Worm (Caenorhabditis elegans) whole organism, L1 larva: ENCODE measurements around the gene T12G3.6.

Experiments used
- C16A3.4 ChIP-seq: fragments of 150-350 bp; optimal IDR thresholded peaks from 2 replicates; lab custom pipeline; 2014; ENCODE audit warnings: missing biosample characterization, missing genetic modification characterization
- C34B4.2 ChIP-seq: sonication (generic microtip); optimal IDR thresholded peaks from 2 replicates; lab custom pipeline; 2017; ENCODE audit warnings: mild to moderate bottlenecking, missing genetic modification characterization, missing compliant biosample characterization
- aly-2 ChIP-seq: fragments of 150-350 bp; optimal IDR thresholded peaks from 2 replicates; lab custom pipeline; 2014; ENCODE audit warnings: missing biosample characterization, missing genetic modification characterization
- ama-1 ChIP-seq: fragments of 150-350 bp; optimal IDR thresholded peaks from 2 replicates; lab custom pipeline; 2014
- blmp-1 ChIP-seq: fragments of 150-350 bp; optimal IDR thresholded peaks from 2 replicates; lab custom pipeline; 2014; ENCODE audit warnings: missing biosample characterization, missing genetic modification characterization
- ceh-63 ChIP-seq: fragments of 200-800 bp; sonication (Bioruptor generic); optimal IDR thresholded peaks from 2 replicates; lab custom pipeline; 2018; ENCODE audit warnings: mild to moderate bottlenecking, missing genetic modification characterization, missing compliant biosample characterization
- ceh-82 ChIP-seq, 3 experiments: fragments of 150-350 bp in 1 of 3; sonication (generic microtip) in 2 of 3; optimal IDR thresholded peaks; 2 replicates each; lab custom pipeline; 2014 to 2017; ENCODE audit warnings: missing biosample characterization in 3 of 3, missing genetic modification characterization in 3 of 3
- dpl-1 ChIP-seq, 3 experiments: fragments of 150-350 bp in 2 of 3; sonication (generic microtip) in 1 of 3; optimal IDR thresholded peaks; 2 replicates each; lab custom pipeline; 2014 to 2017; ENCODE audit warnings: missing biosample characterization in 3 of 3, missing genetic modification characterization in 3 of 3, missing genetic modification reagents in 3 of 3
- dsc-1 ChIP-seq: sonication (generic microtip); optimal IDR thresholded peaks from 2 replicates; lab custom pipeline; 2016; ENCODE audit warnings: mild to moderate bottlenecking, missing genetic modification characterization, missing compliant biosample characterization
- efl-1 ChIP-seq, 4 experiments: fragments of 150-350 bp; optimal IDR thresholded peaks in 3 of 4; peaks in 1 of 4; 1 replicate in 1 of 4; 2 replicates in 3 of 4; lab custom pipeline; 2014; ENCODE audit warnings: missing biosample characterization in 2 of 4, missing genetic modification characterization in 2 of 4, missing genetic modification reagents in 2 of 4
- egl-13 ChIP-seq: sonication (generic microtip); optimal IDR thresholded peaks from 2 replicates; lab custom pipeline; 2016; ENCODE audit warnings: missing genotype, missing genetic modification reagents, missing genetic modification characterization, missing compliant biosample characterization
- egl-27 ChIP-seq, 2 experiments: fragments of 150-350 bp in 1 of 2; sonication (generic microtip); optimal IDR thresholded peaks; 3 replicates each; lab custom pipeline; 2017 to 2018; ENCODE audit warnings: missing biosample characterization in 2 of 2, missing genetic modification characterization in 2 of 2, missing genetic modification reagents in 2 of 2
- elt-2 ChIP-seq: sonication (generic microtip); optimal IDR thresholded peaks from 2 replicates; lab custom pipeline; 2016; ENCODE audit warnings: missing genetic modification characterization, mild to moderate bottlenecking, inconsistent platforms, missing compliant biosample characterization, missing genetic modification reagents
- elt-3 ChIP-seq, 6 experiments: fragments of 150-350 bp in 1 of 6; sonication (generic microtip); optimal IDR thresholded peaks; 2 replicates each; lab custom pipeline; 2017 to 2018; ENCODE audit warnings: missing biosample characterization in 6 of 6, missing genetic modification characterization in 6 of 6, inconsistent platforms in 1 of 6
- lin-14 ChIP-seq: fragments of 200-800 bp; sonication (Bioruptor generic); optimal IDR thresholded peaks from 2 replicates; lab custom pipeline; 2018; ENCODE audit warnings: mild to moderate bottlenecking, missing genetic modification characterization, moderate library complexity, missing compliant biosample characterization
- lin-35 ChIP-seq, 2 experiments: fragments of 150-350 bp; optimal IDR thresholded peaks; 2 replicates each; lab custom pipeline; 2014; ENCODE audit warnings: missing biosample characterization in 2 of 2, missing genetic modification characterization in 2 of 2, missing genetic modification reagents in 2 of 2
- lsy-2 ChIP-seq, 2 experiments: fragments of 150-350 bp; optimal IDR thresholded peaks; 2 replicates each; lab custom pipeline; 2014; ENCODE audit warnings: missing biosample characterization in 2 of 2, missing genetic modification characterization in 2 of 2
- mdl-1 ChIP-seq, 2 experiments: fragments of 150-350 bp; optimal IDR thresholded peaks; 2 replicates each; lab custom pipeline; 2014 to 2017; ENCODE audit warnings: missing biosample characterization in 2 of 2, missing genetic modification characterization in 2 of 2, inconsistent platforms in 1 of 2
- mep-1 ChIP-seq: fragments of 150-350 bp; optimal IDR thresholded peaks from 2 replicates; lab custom pipeline; 2014; ENCODE audit warnings: missing biosample characterization, missing genetic modification characterization
- nhr-11 ChIP-seq: fragments of 150-350 bp; optimal IDR thresholded peaks from 2 replicates; lab custom pipeline; 2014; ENCODE audit warnings: missing biosample characterization, missing genetic modification characterization
- nhr-19 ChIP-seq: fragments of 200-800 bp; sonication (Bioruptor generic); conservative IDR thresholded peaks from 2 replicates; pipeline ENCODE4 v1.3.6; 2022; ENCODE audit warnings: missing genetic modification characterization, missing compliant biosample characterization
- nhr-47 ChIP-seq: sonication (generic microtip); optimal IDR thresholded peaks from 2 replicates; lab custom pipeline; 2016; ENCODE audit warnings: mild to moderate bottlenecking, missing genetic modification characterization, moderate library complexity, missing compliant biosample characterization
- nhr-71 ChIP-seq: sonication (generic microtip); optimal IDR thresholded peaks from 2 replicates; lab custom pipeline; 2016; ENCODE audit warnings: mild to moderate bottlenecking, missing genetic modification characterization, moderate library complexity, missing compliant biosample characterization
- nhr-76 ChIP-seq: sonication (generic microtip); optimal IDR thresholded peaks from 2 replicates; lab custom pipeline; 2017; ENCODE audit warnings: missing biosample characterization, missing genetic modification characterization
- nhr-84 ChIP-seq: sonication (generic microtip); optimal IDR thresholded peaks from 2 replicates; lab custom pipeline; 2017; ENCODE audit warnings: missing biosample characterization, missing genetic modification characterization
- pag-3 ChIP-seq: sonication (generic microtip); optimal IDR thresholded peaks from 2 replicates; lab custom pipeline; 2017; ENCODE audit warnings: missing genetic modification characterization, mild to moderate bottlenecking, missing compliant biosample characterization, antibody characterized with exemption, borderline replicate concordance; ENCODE audit not compliant: insufficient read depth
- pax-3 ChIP-seq: fragments of 200-800 bp; sonication (Bioruptor generic); optimal IDR thresholded peaks from 2 replicates; lab custom pipeline; 2018; ENCODE audit warnings: mild to moderate bottlenecking, missing genetic modification characterization, moderate library complexity, missing compliant biosample characterization
- pqm-1 ChIP-seq: sonication (generic microtip); optimal IDR thresholded peaks from 3 replicates; lab custom pipeline; 2017; ENCODE audit warnings: missing biosample characterization, missing genetic modification characterization
- rnt-1 ChIP-seq: sonication (generic microtip); optimal IDR thresholded peaks from 2 replicates; lab custom pipeline; 2016; ENCODE audit warnings: mild to moderate bottlenecking, missing genetic modification characterization, moderate library complexity, missing compliant biosample characterization
- snpc-4 ChIP-seq: fragments of 150-350 bp; optimal IDR thresholded peaks from 2 replicates; lab custom pipeline; 2014; ENCODE audit warnings: missing biosample characterization, missing genetic modification characterization
- swsn-7 ChIP-seq: sonication (generic microtip); optimal IDR thresholded peaks from 2 replicates; lab custom pipeline; 2016; ENCODE audit warnings: missing genetic modification characterization, missing compliant biosample characterization
- tlp-1 ChIP-seq: fragments of 150-350 bp; optimal IDR thresholded peaks from 2 replicates; lab custom pipeline; 2014; ENCODE audit warnings: missing biosample characterization, missing genetic modification characterization
- unc-62 ChIP-seq: fragments of 150-350 bp; optimal IDR thresholded peaks from 2 replicates; lab custom pipeline; 2014; ENCODE audit warnings: missing biosample characterization, missing genetic modification reagents, missing genetic modification characterization
- unc-86 ChIP-seq: sonication (generic microtip); optimal IDR thresholded peaks from 2 replicates; lab custom pipeline; 2016; ENCODE audit warnings: missing genetic modification characterization, missing compliant biosample characterization
- zag-1 ChIP-seq: fragments of 150-350 bp; optimal IDR thresholded peaks from 2 replicates; lab custom pipeline; 2014; ENCODE audit warnings: missing biosample characterization, missing genetic modification characterization

Gene T12G3.6

ce11 chrIV:12078112-12078812 lies 47.2 kb upstream of the T12G3.6 start, which contains the start of gene tmed-1:
Gene tmed-1 (minus strand): TSS chrIV:12078162.
- TF ChIP-seq tlp-1 (no peak), nhr-84 (tag; lab: Kevin White, UChicago) (no peak), nhr-47 (tag; lab: Kevin White, UChicago) (no peak), C16A3.4 (tag; lab: Kevin White, UChicago) (no peak), efl-1 (optimal IDR thresholded peaks at IDR 0.05; lab: Kevin White, UChicago) (no peak), efl-1 (GFP tag; optimal IDR thresholded peaks at IDR 0.05 in 1 of 2; lab: Kevin White, UChicago) (peak in 1 of 2 experiments; percentile 26), pag-3 (tag; lab: Kevin White, UChicago) (no peak), pax-3 (tag; lab: Kevin White, UChicago) (no peak), lsy-2 (tag; optimal IDR thresholded peaks at IDR 0.05; lab: Kevin White, UChicago) (peak in 1 of 2 experiments; percentile 24), dsc-1 (tag; lab: Kevin White, UChicago) (no peak), snpc-4 (tag; lab: Kevin White, UChicago) (no peak), C34B4.2 (no peak), pqm-1 (no peak), swsn-7 (tag; lab: Kevin White, UChicago) (no peak), lin-35 (GFP tag; optimal IDR thresholded peaks at IDR 0.05; lab: Kevin White, UChicago) (peak in 1 of 2 experiments; percentile 3), egl-27 (tag; optimal IDR thresholded peaks at IDR 0.05; lab: Kevin White, UChicago) (no peak), aly-2 (tag; lab: Kevin White, UChicago) (no peak), dpl-1 (GFP tag; optimal IDR thresholded peaks at IDR 0.05; lab: Kevin White, UChicago) (peak in 1 of 3 experiments; percentile 45)

DNA sequence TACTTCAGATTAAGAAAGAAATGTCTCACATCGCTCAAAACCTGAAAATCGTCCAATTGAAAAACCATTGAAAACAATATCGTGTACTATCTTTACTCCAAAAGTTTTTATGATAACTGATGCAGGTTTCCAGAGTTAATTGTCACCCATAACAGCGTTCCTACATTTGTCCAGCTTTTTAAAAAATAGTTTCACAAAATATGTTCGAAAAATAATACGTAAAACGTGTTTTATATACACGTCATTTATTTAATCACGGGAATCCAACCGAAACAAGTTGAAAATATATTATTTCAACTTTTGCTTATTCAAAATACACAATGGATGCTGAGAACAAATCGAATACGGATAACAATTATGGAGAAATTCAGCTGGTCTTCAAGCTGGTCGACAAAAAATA lies 44.4 kb upstream of the T12G3.6 start, which contains the start of gene K08E4.7:
Gene K08E4.7 (plus strand): TSS at position 301 of the 400 bp plus-strand sequence.
- TF ChIP-seq pax-3 (tag; lab: Kevin White, UChicago) (no peak), elt-3 (tag; optimal IDR thresholded peaks at IDR 0.05; lab: Kevin White, UChicago) (no peak), elt-2 (no peak), nhr-19 (GFP tag; lab: Robert Waterston, UW) (no peak), unc-62 (GFP tag; lab: Kevin White, UChicago) (no peak), mdl-1 (tag; optimal IDR thresholded peaks at IDR 0.05; lab: Kevin White, UChicago) (no peak), rnt-1 (tag; lab: Kevin White, UChicago) (no peak), nhr-76 (tag; lab: Kevin White, UChicago) (no peak), ceh-63 (GFP tag; lab: Kevin White, UChicago) (no peak), egl-13 (tag; lab: Kevin White, UChicago) (no peak), blmp-1 (tag; lab: Kevin White, UChicago) (no peak), efl-1 (optimal IDR thresholded peaks at IDR 0.05; lab: Kevin White, UChicago) (no peak), efl-1 (GFP tag; optimal IDR thresholded peaks at IDR 0.05 in 1 of 2; lab: Kevin White, UChicago) (no peak), zag-1 (tag; lab: Kevin White, UChicago) (no peak), lin-14 (GFP tag; lab: Kevin White, UChicago) (no peak), mep-1 (no peak), unc-86 (tag; lab: Kevin White, UChicago) (no peak), aly-2 (tag; lab: Kevin White, UChicago) (no peak), ama-1 (no peak)

DNA sequence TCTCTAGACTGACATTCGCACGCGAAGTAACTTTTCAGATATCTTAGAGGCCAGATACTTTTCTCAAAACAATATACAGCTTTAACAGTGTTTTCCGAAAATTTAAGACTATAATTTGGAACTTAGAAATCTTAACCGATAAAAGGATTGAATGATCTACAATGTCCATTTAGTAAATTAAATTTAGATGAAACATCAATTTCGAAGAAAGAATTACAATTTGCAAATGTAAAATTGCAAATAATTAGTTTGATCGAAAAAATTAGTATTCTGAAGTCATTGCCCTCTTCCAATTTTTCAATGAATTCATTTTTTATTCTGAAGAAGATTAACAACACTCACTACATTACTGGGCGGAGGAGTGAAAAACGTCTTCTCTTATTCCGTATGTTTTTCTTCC lies 37.5 kb upstream of the T12G3.6 start, which contains the start of gene bath-37:
Gene bath-37 (plus strand): TSS at position 301 of the 400 bp plus-strand sequence.
- TF ChIP-seq pax-3 (tag; lab: Kevin White, UChicago): no peak

DNA sequence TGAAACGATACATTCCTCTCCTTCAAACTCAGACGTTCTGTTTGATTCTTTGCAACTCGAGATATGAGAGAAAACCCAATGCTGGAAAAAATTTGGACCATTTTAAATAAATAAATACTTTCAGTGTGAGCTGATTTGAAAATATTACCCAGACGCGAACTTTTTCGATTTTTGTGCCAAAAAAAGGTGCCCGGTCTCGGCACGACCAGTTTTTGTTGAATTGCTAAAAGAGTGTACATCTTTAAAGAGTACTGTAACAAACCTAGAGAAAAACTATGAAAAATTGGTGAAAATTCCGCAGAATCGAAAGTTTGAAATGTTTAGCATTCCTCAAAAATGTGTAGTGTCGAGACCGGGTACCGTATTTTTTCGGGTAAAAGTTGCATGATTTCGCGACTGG lies 30.2 kb upstream of the T12G3.6 start, which contains the start of gene K08E4.8:
Gene K08E4.8 (minus strand): TSS at position 101 of the 400 bp plus-strand sequence.
- TF ChIP-seq mep-1: no peak
- TF ChIP-seq unc-86 (tag; lab: Kevin White, UChicago): no peak
- no peak for TF ChIP-seq nhr-11 (tag; lab: Kevin White, UChicago)
- no peak for TF ChIP-seq nhr-71 (tag; lab: Kevin White, UChicago)
- TF ChIP-seq nhr-76 (tag; lab: Kevin White, UChicago): no peak
- no peak for TF ChIP-seq ceh-82 (tag; optimal IDR thresholded peaks at IDR 0.05; lab: Kevin White, UChicago)
- no peak for TF ChIP-seq lin-35 (GFP tag; optimal IDR thresholded peaks at IDR 0.05; lab: Kevin White, UChicago)
